Worm (Caenorhabditis elegans) whole organism, L1 larva: ENCODE data around the gene Y73F8A.35.

ENCODE experiments used
- C04F5.9 ChIP-seq: sonication (generic microtip); optimal IDR thresholded peaks from 2 replicates; lab custom pipeline; 2016; ENCODE audit warnings: missing genetic modification characterization, missing compliant biosample characterization
- C16A3.4 ChIP-seq: fragments of 150-350 bp; optimal IDR thresholded peaks from 2 replicates; lab custom pipeline; 2014; ENCODE audit warnings: missing biosample characterization, missing genetic modification characterization
- C34B4.2 ChIP-seq: sonication (generic microtip); optimal IDR thresholded peaks from 2 replicates; lab custom pipeline; 2017; ENCODE audit warnings: mild to moderate bottlenecking, missing genetic modification characterization, missing compliant biosample characterization
- F16B12.6 ChIP-seq: fragments of 150-350 bp; optimal IDR thresholded peaks from 2 replicates; lab custom pipeline; 2014; ENCODE audit warnings: missing biosample characterization, missing genetic modification characterization
- Y116A8C.19 ChIP-seq: sonication (generic microtip); optimal IDR thresholded peaks from 2 replicates; lab custom pipeline; 2016; ENCODE audit warnings: missing compliant biosample characterization, missing genetic modification characterization, borderline replicate concordance
- blmp-1 ChIP-seq: fragments of 150-350 bp; optimal IDR thresholded peaks from 2 replicates; lab custom pipeline; 2014; ENCODE audit warnings: missing biosample characterization, missing genetic modification characterization
- ceh-82 ChIP-seq, 3 experiments: fragments of 150-350 bp in 1 of 3; sonication (generic microtip) in 2 of 3; optimal IDR thresholded peaks; 2 replicates each; lab custom pipeline; 2014 to 2017; ENCODE audit warnings: missing biosample characterization in 3 of 3, missing genetic modification characterization in 3 of 3
- ceh-88 ChIP-seq: fragments of 200-800 bp; sonication (Bioruptor generic); IDR thresholded peaks from 2 replicates; pipeline ENCODE4 v1.3.6; 2022; ENCODE audit warnings: missing genetic modification characterization, missing compliant biosample characterization
- dpl-1 ChIP-seq, 3 experiments: fragments of 150-350 bp in 2 of 3; sonication (generic microtip) in 1 of 3; optimal IDR thresholded peaks; 2 replicates each; lab custom pipeline; 2014 to 2017; ENCODE audit warnings: missing biosample characterization in 3 of 3, missing genetic modification characterization in 3 of 3, missing genetic modification reagents in 3 of 3
- efl-1 ChIP-seq, 4 experiments: fragments of 150-350 bp; optimal IDR thresholded peaks in 3 of 4; peaks in 1 of 4; 1 replicate in 1 of 4; 2 replicates in 3 of 4; lab custom pipeline; 2014; ENCODE audit warnings: missing biosample characterization in 2 of 4, missing genetic modification characterization in 2 of 4, missing genetic modification reagents in 2 of 4
- egl-13 ChIP-seq: sonication (generic microtip); optimal IDR thresholded peaks from 2 replicates; lab custom pipeline; 2016; ENCODE audit warnings: missing genotype, missing genetic modification reagents, missing genetic modification characterization, missing compliant biosample characterization
- elt-2 ChIP-seq: sonication (generic microtip); optimal IDR thresholded peaks from 2 replicates; lab custom pipeline; 2016; ENCODE audit warnings: missing genetic modification characterization, mild to moderate bottlenecking, inconsistent platforms, missing compliant biosample characterization, missing genetic modification reagents
- ets-5 ChIP-seq: fragments of 200-800 bp; sonication (Bioruptor generic); IDR thresholded peaks from 2 replicates; pipeline ENCODE4 v1.3.6; 2022; ENCODE audit warnings: missing genetic modification characterization, missing compliant biosample characterization
- fkh-8 ChIP-seq: sonication (generic microtip); optimal IDR thresholded peaks from 2 replicates; lab custom pipeline; 2016; ENCODE audit warnings: mild to moderate bottlenecking, missing genetic modification characterization, missing compliant biosample characterization
- fos-1 ChIP-seq: fragments of 150-350 bp; optimal IDR thresholded peaks from 2 replicates; lab custom pipeline; 2014; ENCODE audit warnings: missing biosample characterization, missing genetic modification characterization
- hlh-17 ChIP-seq: fragments of 200-800 bp; sonication (Bioruptor generic); optimal IDR thresholded peaks from 2 replicates; lab custom pipeline; 2018; ENCODE audit warnings: missing genetic modification characterization, mild to moderate bottlenecking, missing compliant biosample characterization, moderate library complexity, borderline replicate concordance
- hlh-4 ChIP-seq: sonication (generic microtip); optimal IDR thresholded peaks from 2 replicates; lab custom pipeline; 2016; ENCODE audit warnings: mild to moderate bottlenecking, missing genetic modification characterization, missing compliant biosample characterization
- hpl-2 ChIP-seq: fragments of 150-350 bp; optimal IDR thresholded peaks from 2 replicates; lab custom pipeline; 2014; ENCODE audit warnings: missing biosample characterization, missing genetic modification reagents, missing genetic modification characterization
- irx-1 ChIP-seq: sonication (generic microtip); optimal IDR thresholded peaks from 2 replicates; lab custom pipeline; 2016; ENCODE audit warnings: missing genetic modification characterization, missing compliant biosample characterization
- lin-14 ChIP-seq: fragments of 200-800 bp; sonication (Bioruptor generic); optimal IDR thresholded peaks from 2 replicates; lab custom pipeline; 2018; ENCODE audit warnings: mild to moderate bottlenecking, missing genetic modification characterization, moderate library complexity, missing compliant biosample characterization
- lin-39 ChIP-seq: fragments of 150-350 bp; optimal IDR thresholded peaks from 2 replicates; lab custom pipeline; 2014; ENCODE audit warnings: missing biosample characterization, missing genetic modification reagents, missing genetic modification characterization
- lir-3 ChIP-seq: sonication (generic microtip); optimal IDR thresholded peaks from 2 replicates; lab custom pipeline; 2016; ENCODE audit warnings: mild to moderate bottlenecking, missing genetic modification characterization, moderate library complexity, missing compliant biosample characterization; ENCODE audit not compliant: poor library complexity
- mab-9 ChIP-seq: fragments of 200-800 bp; sonication (Bioruptor generic); IDR thresholded peaks from 2 replicates; pipeline ENCODE4 v1.3.6; 2022; ENCODE audit warnings: missing genetic modification reagents, missing genetic modification characterization, missing compliant biosample characterization
- mep-1 ChIP-seq: fragments of 150-350 bp; optimal IDR thresholded peaks from 2 replicates; lab custom pipeline; 2014; ENCODE audit warnings: missing biosample characterization, missing genetic modification characterization
- nhr-12 ChIP-seq: sonication (generic microtip); optimal IDR thresholded peaks from 2 replicates; lab custom pipeline; 2017; ENCODE audit warnings: missing biosample characterization, missing genetic modification characterization
- nhr-20 ChIP-seq: sonication (generic microtip); optimal IDR thresholded peaks from 2 replicates; lab custom pipeline; 2016; ENCODE audit warnings: mild to moderate bottlenecking, missing genetic modification characterization, missing compliant biosample characterization
- nhr-47 ChIP-seq: sonication (generic microtip); optimal IDR thresholded peaks from 2 replicates; lab custom pipeline; 2016; ENCODE audit warnings: mild to moderate bottlenecking, missing genetic modification characterization, moderate library complexity, missing compliant biosample characterization
- nhr-71 ChIP-seq: sonication (generic microtip); optimal IDR thresholded peaks from 2 replicates; lab custom pipeline; 2016; ENCODE audit warnings: mild to moderate bottlenecking, missing genetic modification characterization, moderate library complexity, missing compliant biosample characterization
- nhr-76 ChIP-seq: sonication (generic microtip); optimal IDR thresholded peaks from 2 replicates; lab custom pipeline; 2017; ENCODE audit warnings: missing biosample characterization, missing genetic modification characterization
- nhr-84 ChIP-seq: sonication (generic microtip); optimal IDR thresholded peaks from 2 replicates; lab custom pipeline; 2017; ENCODE audit warnings: missing biosample characterization, missing genetic modification characterization
- nhr-85 ChIP-seq: sonication (generic microtip); peaks from one replicate; lab custom pipeline; 2016; ENCODE audit warnings: missing genetic modification characterization, inconsistent platforms, missing compliant biosample characterization
- nhr-90 ChIP-seq: sonication (generic microtip); optimal IDR thresholded peaks from 2 replicates; lab custom pipeline; 2016; ENCODE audit warnings: mild to moderate bottlenecking, missing genetic modification characterization, missing compliant biosample characterization; ENCODE audit not compliant: poor library complexity
- pag-3 ChIP-seq: sonication (generic microtip); optimal IDR thresholded peaks from 2 replicates; lab custom pipeline; 2017; ENCODE audit warnings: missing genetic modification characterization, mild to moderate bottlenecking, missing compliant biosample characterization, antibody characterized with exemption, borderline replicate concordance; ENCODE audit not compliant: insufficient read depth
- pax-3 ChIP-seq: fragments of 200-800 bp; sonication (Bioruptor generic); optimal IDR thresholded peaks from 2 replicates; lab custom pipeline; 2018; ENCODE audit warnings: mild to moderate bottlenecking, missing genetic modification characterization, moderate library complexity, missing compliant biosample characterization
- pqm-1 ChIP-seq: sonication (generic microtip); optimal IDR thresholded peaks from 3 replicates; lab custom pipeline; 2017; ENCODE audit warnings: missing biosample characterization, missing genetic modification characterization
- skn-1 ChIP-seq: fragments of 150-350 bp; optimal IDR thresholded peaks from 2 replicates; lab custom pipeline; 2014; ENCODE audit warnings: missing biosample characterization, missing genetic modification characterization
- sup-37 ChIP-seq: fragments of 200-800 bp; sonication (Bioruptor generic); optimal IDR thresholded peaks from 2 replicates; lab custom pipeline; 2018; ENCODE audit warnings: mild to moderate bottlenecking, missing genetic modification characterization, missing compliant biosample characterization
- swsn-7 ChIP-seq: sonication (generic microtip); optimal IDR thresholded peaks from 2 replicates; lab custom pipeline; 2016; ENCODE audit warnings: missing genetic modification characterization, missing compliant biosample characterization
- tbx-2 ChIP-seq: sonication (generic microtip); optimal IDR thresholded peaks from 2 replicates; lab custom pipeline; 2016; ENCODE audit warnings: missing genetic modification characterization, missing compliant biosample characterization
- unc-130 ChIP-seq: fragments of 150-350 bp; optimal IDR thresholded peaks from 2 replicates; lab custom pipeline; 2017; ENCODE audit warnings: missing biosample characterization, missing genetic modification characterization, inconsistent platforms
- unc-98 ChIP-seq: fragments of 200-800 bp; sonication (Bioruptor generic); IDR thresholded peaks from 2 replicates; pipeline ENCODE4 v1.3.6; 2022; ENCODE audit warnings: missing genetic modification characterization, missing compliant biosample characterization
- vab-15 ChIP-seq: sonication (generic microtip); optimal IDR thresholded peaks from 2 replicates; lab custom pipeline; 2017; ENCODE audit warnings: missing genotype, mild to moderate bottlenecking, missing genetic modification characterization, missing compliant biosample characterization
- ztf-11 ChIP-seq, 2 experiments: sonication (generic microtip); optimal IDR thresholded peaks; 2 replicates each; lab custom pipeline; 2016 to 2017; ENCODE audit warnings: missing genetic modification characterization in 2 of 2, missing biosample characterization in 1 of 2, missing compliant biosample characterization in 1 of 2

The Y73F8A.35 gene

ce11 chrIV:15526477-15526876 lies 13.3 kb downstream of the Y73F8A.35 start (continued):
- TF ChIP-seq ceh-82 (tag; optimal IDR thresholded peaks at IDR 0.05; lab: Kevin White, UChicago) (peak in 1 of 3 experiments; percentile 0), vab-15 (tag; lab: Kevin White, UChicago) (peak; percentile 19), C04F5.9 (tag; lab: Kevin White, UChicago) (peak; percentile 28), lir-3 (peak; percentile 91), ets-5 (no peak), nhr-20 (tag; lab: Kevin White, UChicago) (peak; percentile 70), nhr-84 (no peak), pag-3 (tag; lab: Kevin White, UChicago) (no peak), fkh-8 (tag; lab: Kevin White, UChicago) (peak; percentile 7), unc-130 (tag; lab: Kevin White, UChicago) (peak; percentile 4), efl-1 (optimal IDR thresholded peaks at IDR 0.05; lab: Kevin White, UChicago) (peak; percentile 94 to 95), efl-1 (GFP tag; optimal IDR thresholded peaks at IDR 0.05 in 1 of 2; lab: Kevin White, UChicago) (peak; percentile 92 to 99), nhr-71 (tag; lab: Kevin White, UChicago) (peak; percentile 80), nhr-76 (tag; lab: Kevin White, UChicago) (no peak), hlh-17 (GFP tag; lab: Kevin White, UChicago) (no peak), fos-1 (no peak), elt-2 (tag; lab: Kevin White, UChicago) (peak; percentile 59), pqm-1 (tag; lab: Kevin White, UChicago) (no peak), sup-37 (GFP tag; lab: Kevin White, UChicago) (peak; percentile 37), irx-1 (tag; lab: Kevin White, UChicago) (peak; percentile 82), skn-1 (tag; lab: Kevin White, UChicago) (no peak), dpl-1 (GFP tag; optimal IDR thresholded peaks at IDR 0.05; lab: Kevin White, UChicago) (peak; percentile 86 to 93 (median 90)), lin-14 (GFP tag; lab: Kevin White, UChicago) (peak; percentile 54), lin-39 (tag; lab: Kevin White, UChicago) (peak; percentile 7), egl-13 (tag; lab: Kevin White, UChicago) (peak; percentile 85), ceh-88 (GFP tag; lab: Robert Waterston, UW) (peak; percentile 34; the same call in 1 of the 2 replicates), pax-3 (tag; lab: Kevin White, UChicago) (peak; percentile 65), C16A3.4 (tag; lab: Kevin White, UChicago) (peak; percentile 0), hlh-4 (tag; lab: Kevin White, UChicago) (no peak), swsn-7 (peak; percentile 59), tbx-2 (tag; lab: Kevin White, UChicago) (peak; percentile 80), nhr-12 (no peak), mab-9 (GFP tag; lab: Robert Waterston, UW) (peak; percentile 65), nhr-47 (tag; lab: Kevin White, UChicago) (peak; percentile 83), nhr-85 (tag; lab: Kevin White, UChicago) (peak; percentile 94), mep-1 (tag; lab: Kevin White, UChicago) (peak; percentile 41), unc-98 (peak; percentile 42; the same call in 1 of the 2 replicates)

- peak; percentile 33 for TF ChIP-seq nhr-85 (tag; lab: Kevin White, UChicago)
- TF ChIP-seq hlh-17 (GFP tag; lab: Kevin White, UChicago): no peak
These were observed 14.0 kb downstream of the Y73F8A.35 start for ce11 chrIV:15525733-15526132.

ce11 chrIV:15524923-15525322 lies 14.8 kb downstream of the Y73F8A.35 start:
- no peak for TF ChIP-seq pax-3 (tag; lab: Kevin White, UChicago)
- no peak for TF ChIP-seq blmp-1 (tag; lab: Kevin White, UChicago)
- no peak for TF ChIP-seq C34B4.2 (tag; lab: Kevin White, UChicago)
- TF ChIP-seq lin-39 (tag; lab: Kevin White, UChicago): no peak
- no peak for TF ChIP-seq ztf-11 (tag; optimal IDR thresholded peaks at IDR 0.05; lab: Kevin White, UChicago)
- TF ChIP-seq lin-14 (GFP tag; lab: Kevin White, UChicago): no peak
- no peak for TF ChIP-seq nhr-20 (tag; lab: Kevin White, UChicago)
- TF ChIP-seq nhr-90 (tag; lab: Kevin White, UChicago): no peak
- no peak for TF ChIP-seq fos-1
- no peak for TF ChIP-seq Y116A8C.19 (tag; lab: Kevin White, UChicago)
- no peak for TF ChIP-seq unc-130 (tag; lab: Kevin White, UChicago)
- TF ChIP-seq hpl-2 (GFP tag; lab: Kevin White, UChicago): no peak
- no peak for TF ChIP-seq F16B12.6 (tag; lab: Kevin White, UChicago)
